Fruit fly (Drosophila melanogaster): ENCODE data around the gene knk.

knk gene

DNA sequence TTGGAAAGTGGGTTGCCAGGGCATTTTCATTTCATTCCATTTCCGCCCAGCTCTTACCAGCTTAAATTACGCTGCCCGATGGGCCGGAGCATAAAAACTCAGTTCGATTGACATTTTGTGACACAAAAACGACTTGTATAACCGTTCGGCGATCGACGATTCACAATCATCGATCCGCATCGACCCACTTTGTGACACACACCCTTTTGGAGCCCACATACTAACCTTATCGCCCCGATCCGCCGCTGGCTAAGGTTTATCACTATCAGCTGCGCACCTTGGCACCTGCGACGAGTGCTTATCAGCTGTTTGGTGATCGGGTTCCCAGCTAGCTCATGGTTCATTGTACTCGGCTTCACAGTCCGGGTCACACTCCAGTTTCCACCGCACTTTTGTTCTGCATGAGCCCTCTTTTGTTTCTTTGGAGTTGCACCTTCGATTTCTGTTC lies 26.0 kb downstream of the knk start (continued):
- no peak for TF ChIP-seq Hr51 (GFP tag; optimal IDR thresholded peaks at IDR 0.05)
- TF ChIP-seq Elba2 (GFP tag; optimal IDR thresholded peaks at IDR 0.05) = no peak
- peak; percentile 31 for TF ChIP-seq Fer1 (GFP tag; optimal IDR thresholded peaks at IDR 0.05)
- no peak for TF ChIP-seq CG10959 (GFP tag; IDR thresholded peaks at IDR 0.05)
- TF ChIP-seq cwo (GFP tag; optimal IDR thresholded peaks at IDR 0.05) = peak; percentile 74
- TF ChIP-seq Hr78 (GFP tag; optimal IDR thresholded peaks at IDR 0.05) = peak in 1 of 2 experiments; percentile 94
- TF ChIP-seq peb (GFP tag; IDR thresholded peaks at IDR 0.05) = no peak
- TF ChIP-seq CG7987 (GFP tag; optimal IDR thresholded peaks at IDR 0.05) = no peak
- no peak for TF ChIP-seq CG5245 (GFP tag; optimal IDR thresholded peaks at IDR 0.05)
- TF ChIP-seq Dek (tag; optimal IDR thresholded peaks at IDR 0.05) = no peak
- no peak for TF ChIP-seq CG3163 (GFP tag; optimal IDR thresholded peaks at IDR 0.05)
- TF ChIP-seq CG6765 (GFP tag; optimal IDR thresholded peaks at IDR 0.05) = no peak
- TF ChIP-seq pan (optimal IDR thresholded peaks at IDR 0.05) = no peak
- peak in 1 of 2 experiments; percentile 16 for TF ChIP-seq pan (GFP tag; optimal IDR thresholded peaks at IDR 0.05 in 1 of 2, IDR thresholded peaks at IDR 0.05 in 1 of 2)
- TF ChIP-seq CG11696 (GFP tag; IDR thresholded peaks at IDR 0.05) = peak; percentile 67
- no peak for TF ChIP-seq CG16863 (GFP tag; optimal IDR thresholded peaks at IDR 0.05)
- TF ChIP-seq trem (tag; optimal IDR thresholded peaks at IDR 0.05) = no peak
- peak; percentile 22 for TF ChIP-seq schlank (tag; optimal IDR thresholded peaks at IDR 0.05)
- 0 out of 3 replicates have a peak, but pooled peaks have one; percentile 17 for TF ChIP-seq so (GFP tag; IDR thresholded peaks at IDR 0.05)
- peak in 1 of 3 experiments; percentile 10 for TF ChIP-seq lola (GFP tag; optimal IDR thresholded peaks at IDR 0.05)
- TF ChIP-seq trh (GFP tag; optimal IDR thresholded peaks at IDR 0.05) = no peak
- peak; percentile 73 for TF ChIP-seq lab (GFP tag; optimal IDR thresholded peaks at IDR 0.05)
- TF ChIP-seq CG13296 (GFP tag; optimal IDR thresholded peaks at IDR 0.05) = peak; percentile 34
- TF ChIP-seq hb (GFP tag; IDR thresholded peaks at IDR 0.05; ENCODE audit: partially characterized antibody) = no peak
- peak; percentile 33 for TF ChIP-seq CG6813 (GFP tag; optimal IDR thresholded peaks at IDR 0.05)
- TF ChIP-seq CG14710 (tag; optimal IDR thresholded peaks at IDR 0.05) = no peak
- peak in 1 of 2 experiments; percentile 98 for TF ChIP-seq Pdp1 (GFP tag; optimal IDR thresholded peaks at IDR 0.05)
- TF ChIP-seq jigr1 (GFP tag; IDR thresholded peaks at IDR 0.05) = no peak
- no peak for TF ChIP-seq onecut (GFP tag; IDR thresholded peaks at IDR 0.05)
- no peak for TF ChIP-seq Kr (GFP tag; optimal IDR thresholded peaks at IDR 0.05)
- peak; percentile 77 for TF ChIP-seq GATAe (GFP tag; conservative IDR thresholded peaks at IDR 0.05)
- TF ChIP-seq nerfin-1 (tag; optimal IDR thresholded peaks at IDR 0.05) = no peak
- TF ChIP-seq D (optimal IDR thresholded peaks at IDR 0.05) = no peak
- no peak for TF ChIP-seq D (GFP tag; optimal IDR thresholded peaks at IDR 0.05)
- no peak for TF ChIP-seq ham (GFP tag; IDR thresholded peaks at IDR 0.05)
- TF ChIP-seq NFAT (GFP tag; IDR thresholded peaks at IDR 0.05) = no peak
- peak; percentile 31 for TF ChIP-seq CG5180 (GFP tag; optimal IDR thresholded peaks at IDR 0.05)
- no peak for TF ChIP-seq CG11398 (GFP tag; optimal IDR thresholded peaks at IDR 0.05)
- 0 out of 3 replicates have a peak, but pooled peaks have one; percentile 35 for TF ChIP-seq C15 (GFP tag; IDR thresholded peaks at IDR 0.05)
- TF ChIP-seq chinmo (GFP tag; IDR thresholded peaks at IDR 0.05; ENCODE audit: partially characterized antibody) = 0 out of 4 replicates have a peak, but pooled peaks have one; percentile 53
- peak; percentile 32 for TF ChIP-seq CG18599 (GFP tag; optimal IDR thresholded peaks at IDR 0.05)
- peak; percentile 79 for TF ChIP-seq Med (GFP tag)
- TF ChIP-seq Taf1 (GFP tag; IDR thresholded peaks at IDR 0.05) = no peak
- TF ChIP-seq CG15514 (GFP tag; optimal IDR thresholded peaks at IDR 0.05) = peak; percentile 20
- TF ChIP-seq run (tag; optimal IDR thresholded peaks at IDR 0.05) = no peak
- peak; percentile 23; the same call in 1 of the 3 replicates for TF ChIP-seq row (GFP tag; IDR thresholded peaks at IDR 0.05)
- peak; percentile 9 for TF ChIP-seq gro (GFP tag; optimal IDR thresholded peaks at IDR 0.05)
- 0 out of 2 replicates have a peak, but pooled peaks have one; percentile 20 for TF ChIP-seq Nf-YA (GFP tag; IDR thresholded peaks at IDR 0.05)
- no peak for TF ChIP-seq nerfin-2 (GFP tag; IDR thresholded peaks at IDR 0.05; ENCODE audit: partially characterized antibody)

Data from whole organism, embryonic.